Fruit fly (Drosophila melanogaster): ENCODE results near the gene CG5004.

The CG5004 gene

dm6 chrX:17121600-17121999 is 14.2 kb downstream of the CG5004 start (continued):
- no peak for TF ChIP-seq CG34224 (GFP tag; IDR thresholded peaks at IDR 0.05; ENCODE audit: partially characterized antibody)
- no peak for TF ChIP-seq Rfx (GFP tag; IDR thresholded peaks at IDR 0.05)
- peak; percentile 18 for TF ChIP-seq CG14710 (tag; optimal IDR thresholded peaks at IDR 0.05)
- no peak for TF ChIP-seq CG9932 (GFP tag; IDR thresholded peaks at IDR 0.05)
- TF ChIP-seq CG9609 (GFP tag; optimal IDR thresholded peaks at IDR 0.05) = no peak
- no peak for TF ChIP-seq Atf6 (GFP tag; IDR thresholded peaks at IDR 0.05)
- no peak for TF ChIP-seq run (tag; optimal IDR thresholded peaks at IDR 0.05)
- no peak for TF ChIP-seq BEAF-32 (GFP tag; optimal IDR thresholded peaks at IDR 0.05)
- no peak for TF ChIP-seq CG1792 (GFP tag; optimal IDR thresholded peaks at IDR 0.05)
- no peak for TF ChIP-seq CG10431 (GFP tag; optimal IDR thresholded peaks at IDR 0.05)
- no peak for TF ChIP-seq H15 (GFP tag; IDR thresholded peaks at IDR 0.05)
- TF ChIP-seq CG1529 (GFP tag; optimal IDR thresholded peaks at IDR 0.05) = no peak
- no peak for TF ChIP-seq CG16863 (GFP tag; optimal IDR thresholded peaks at IDR 0.05)
- TF ChIP-seq vvl (GFP tag; IDR thresholded peaks at IDR 0.05) = no peak
- peak; percentile 10 for TF ChIP-seq CG12659 (GFP tag; optimal IDR thresholded peaks at IDR 0.05)
- TF ChIP-seq jumu (GFP tag; optimal IDR thresholded peaks at IDR 0.05) = no peak
- TF ChIP-seq CG10565 (GFP tag; optimal IDR thresholded peaks at IDR 0.05) = no peak
- TF ChIP-seq gt (GFP tag; IDR thresholded peaks at IDR 0.05) = no peak
- TF ChIP-seq CG30431 (GFP tag; optimal IDR thresholded peaks at IDR 0.05) = no peak
- no peak for TF ChIP-seq Usf (GFP tag; optimal IDR thresholded peaks at IDR 0.05)
- TF ChIP-seq CG8944 (GFP tag; optimal IDR thresholded peaks at IDR 0.05) = no peak
- no peak for TF ChIP-seq kni (GFP tag; optimal IDR thresholded peaks at IDR 0.05)
- no peak for TF ChIP-seq CG31224 (GFP tag; IDR thresholded peaks at IDR 0.05)
- TF ChIP-seq E2f1 (GFP tag; IDR thresholded peaks at IDR 0.05) = no peak
- no peak for TF ChIP-seq Neu2 (GFP tag; optimal IDR thresholded peaks at IDR 0.05; ENCODE audit: borderline replicate concordance)
- no peak for TF ChIP-seq Hsf (GFP tag; optimal IDR thresholded peaks at IDR 0.05)
- TF ChIP-seq otp (GFP tag; IDR thresholded peaks at IDR 0.05) = no peak
- no peak for TF ChIP-seq Sin3A (optimal IDR thresholded peaks at IDR 0.05)
- no peak for TF ChIP-seq bbx (GFP tag; IDR thresholded peaks at IDR 0.05; ENCODE audit: partially characterized antibody)
- no peak for TF ChIP-seq CG4404 (GFP tag; IDR thresholded peaks at IDR 0.05)
- no peak for TF ChIP-seq tup (GFP tag; optimal IDR thresholded peaks at IDR 0.05)
- no peak for TF ChIP-seq CG7357 (GFP tag; IDR thresholded peaks at IDR 0.05)
- TF ChIP-seq CG14050 (GFP tag; IDR thresholded peaks at IDR 0.05) = no peak
- TF ChIP-seq cad (GFP tag; optimal IDR thresholded peaks at IDR 0.05) = no peak
- no peak for TF ChIP-seq trh (GFP tag; optimal IDR thresholded peaks at IDR 0.05)
- TF ChIP-seq Gug (GFP tag; IDR thresholded peaks at IDR 0.05) = no peak
- no peak for TF ChIP-seq her (GFP tag; optimal IDR thresholded peaks at IDR 0.05)
- TF ChIP-seq fd102C (GFP tag; optimal IDR thresholded peaks at IDR 0.05) = no peak
- TF ChIP-seq ara (GFP tag; IDR thresholded peaks at IDR 0.05) = no peak
- no peak for TF ChIP-seq CG14014 (GFP tag; IDR thresholded peaks at IDR 0.05)
- TF ChIP-seq CG2120 (GFP tag; optimal IDR thresholded peaks at IDR 0.05) = no peak
- peak; percentile 79 for TF ChIP-seq Med (GFP tag)
- TF ChIP-seq Hr39 (optimal IDR thresholded peaks at IDR 0.05) = no peak
- TF ChIP-seq nerfin-2 (GFP tag; IDR thresholded peaks at IDR 0.05; ENCODE audit: partially characterized antibody) = no peak
- no peak for TF ChIP-seq Elba2 (GFP tag; optimal IDR thresholded peaks at IDR 0.05)
- peak in 1 of 2 experiments; percentile 54 for TF ChIP-seq Hr51 (GFP tag; optimal IDR thresholded peaks at IDR 0.05)
- TF ChIP-seq luna (GFP tag; optimal IDR thresholded peaks at IDR 0.05) = no peak
- TF ChIP-seq CG7786 (GFP tag; optimal IDR thresholded peaks at IDR 0.05) = no peak
- TF ChIP-seq Scr (GFP tag; IDR thresholded peaks at IDR 0.05; ENCODE audit: partially characterized antibody) = no peak
- TF ChIP-seq Lpt (GFP tag; optimal IDR thresholded peaks at IDR 0.05) = no peak
- peak in 1 of 2 experiments; percentile 57 for TF ChIP-seq bsh (GFP tag; optimal IDR thresholded peaks at IDR 0.05)
- peak; percentile 47 for TF ChIP-seq grau (tag; optimal IDR thresholded peaks at IDR 0.05)
- no peak for TF ChIP-seq CG15601 (tag; optimal IDR thresholded peaks at IDR 0.05)

All from whole organism, embryonic.